Fruit fly (Drosophila melanogaster) whole organism, adult: ENCODE results near the gene Prestin.

Experiments
- CG11617 ChIP-seq: fragments of 200-800 bp; sonication (Bioruptor generic); optimal IDR thresholded peaks from 2 replicates; lab custom pipeline; 2017; ENCODE audit warnings: mild to moderate bottlenecking, missing biosample characterization, missing genetic modification reagents, missing genetic modification characterization
- CG12768 ChIP-seq: fragments of 200-800 bp; sonication (Bioruptor generic); optimal IDR thresholded peaks from 2 replicates; lab custom pipeline; 2017; ENCODE audit warnings: missing biosample characterization, missing genetic modification characterization, mild to moderate bottlenecking, moderate library complexity, missing genetic modification reagents
- CG14711 ChIP-seq: fragments of 200-800 bp; sonication (Bioruptor generic); optimal IDR thresholded peaks from 2 replicates; lab custom pipeline; 2018; ENCODE audit warnings: missing biosample characterization, mild to moderate bottlenecking, missing genetic modification characterization, moderate library complexity
- CG1620 ChIP-seq: fragments of 200-800 bp; sonication (Bioruptor generic); optimal IDR thresholded peaks from 2 replicates; lab custom pipeline; 2016; ENCODE audit warnings: missing biosample characterization, missing genetic modification characterization
- CG33017 ChIP-seq: fragments of 200-800 bp; sonication (Bioruptor generic); optimal IDR thresholded peaks from 2 replicates; lab custom pipeline; 2018; ENCODE audit warnings: missing biosample characterization, mild to moderate bottlenecking, missing genetic modification characterization, moderate library complexity
- CG5204 ChIP-seq: fragments of 200-800 bp; sonication (Bioruptor generic); optimal IDR thresholded peaks from 2 replicates; lab custom pipeline; 2016; ENCODE audit warnings: missing biosample characterization, missing genetic modification characterization
- CG7045 ChIP-seq: fragments of 200-800 bp; sonication (Bioruptor generic); optimal IDR thresholded peaks from 2 replicates; lab custom pipeline; 2017; ENCODE audit warnings: missing biosample characterization, mild to moderate bottlenecking, missing genetic modification characterization
- CG7101 ChIP-seq: fragments of 200-800 bp; sonication (Bioruptor generic); optimal IDR thresholded peaks from 2 replicates; lab custom pipeline; 2018; ENCODE audit warnings: missing biosample characterization, mild to moderate bottlenecking, missing genetic modification characterization, moderate library complexity
- Clk ChIP-seq: fragments of 200-800 bp; sonication (Bioruptor generic); optimal IDR thresholded peaks from 2 replicates; lab custom pipeline; 2017; ENCODE audit warnings: missing biosample characterization, missing genetic modification characterization
- Crg-1 ChIP-seq: fragments of 200-800 bp; sonication (Bioruptor generic); optimal IDR thresholded peaks from 2 replicates; lab custom pipeline; 2016; ENCODE audit warnings: missing biosample characterization, missing genetic modification characterization
- Hr96 ChIP-seq: fragments of 200-800 bp; sonication (Bioruptor generic); optimal IDR thresholded peaks from 2 replicates; lab custom pipeline; 2016; ENCODE audit warnings: missing biosample characterization, missing genetic modification characterization
- Mnt ChIP-seq: fragments of 200-800 bp; sonication (Bioruptor generic); optimal IDR thresholded peaks from 2 replicates; lab custom pipeline; 2016; ENCODE audit warnings: missing biosample characterization, mild to moderate bottlenecking, missing genetic modification characterization
- bab1 ChIP-seq: fragments of 200-800 bp; sonication (Bioruptor generic); optimal IDR thresholded peaks from 3 replicates; lab custom pipeline; 2019; ENCODE audit warnings: missing biosample characterization, mild to moderate bottlenecking, missing genetic modification characterization, moderate library complexity
- cic ChIP-seq: fragments of 200-800 bp; sonication (Bioruptor generic); optimal IDR thresholded peaks from 2 replicates; lab custom pipeline; 2017; ENCODE audit warnings: missing biosample characterization, mild to moderate bottlenecking, missing genetic modification characterization, moderate library complexity
- cnc ChIP-seq, 2 experiments: fragments of >200 bp; optimal IDR thresholded peaks; 2 replicates each; lab custom pipeline; 2017
- kay ChIP-seq: fragments of 200-800 bp; sonication (Bioruptor generic); peaks from one replicate; lab custom pipeline; 2016; ENCODE audit warnings: missing biosample characterization, missing genetic modification characterization, borderline replicate concordance
- ovo ChIP-seq: fragments of 200-800 bp; sonication (Bioruptor generic); optimal IDR thresholded peaks from 2 replicates; lab custom pipeline; 2016; ENCODE audit warnings: missing biosample characterization, missing genetic modification characterization
- pad ChIP-seq: fragments of 200-800 bp; sonication (Bioruptor generic); optimal IDR thresholded peaks from 3 replicates; lab custom pipeline; 2017; ENCODE audit warnings: missing biosample characterization, missing genetic modification characterization, mild to moderate bottlenecking, moderate library complexity, missing genetic modification reagents
- tj ChIP-seq: fragments of 200-800 bp; sonication (Bioruptor generic); optimal IDR thresholded peaks from 3 replicates; lab custom pipeline; 2017; ENCODE audit warnings: missing biosample characterization, mild to moderate bottlenecking, missing genetic modification characterization, moderate library complexity
- toe ChIP-seq: fragments of 200-800 bp; sonication (Bioruptor generic); optimal IDR thresholded peaks from 2 replicates; lab custom pipeline; 2016; ENCODE audit warnings: missing biosample characterization, missing genetic modification characterization

Gene Prestin

dm6 chr3L:17942449-17942848, 34.8 kb upstream of the Prestin start:
- TF ChIP-seq pad (GFP tag; lab: Kevin White, UChicago) (no peak), CG12768 (GFP tag; lab: Kevin White, UChicago) (no peak), bab1 (no peak), CG11617 (no peak), CG33017 (tag; lab: Kevin White, UChicago) (no peak), CG14711 (no peak), Hr96 (no peak), kay (no peak), Mnt (no peak), CG7045 (no peak), Clk (no peak), cic (no peak), CG7101 (no peak)

DNA sequence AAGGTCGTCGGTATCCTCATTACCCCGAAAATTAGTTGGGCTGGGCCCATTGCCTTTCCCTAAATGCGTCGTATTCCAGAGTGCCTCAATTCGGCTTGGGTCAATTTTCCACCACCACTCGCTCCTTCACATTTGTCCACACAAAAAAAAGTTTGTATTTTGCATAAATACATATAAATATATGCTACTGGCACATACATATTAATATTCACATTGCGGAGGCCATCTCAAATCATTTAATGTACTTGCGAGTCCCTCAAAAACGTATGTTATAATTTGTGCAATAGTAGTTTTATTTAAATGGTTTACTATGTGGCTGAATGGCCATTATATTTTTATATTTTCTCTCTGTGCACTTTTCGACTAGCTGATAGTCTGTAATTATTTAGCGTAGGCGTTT, 34.0 kb upstream of the Prestin start:
- no peak for TF ChIP-seq bab1
- TF ChIP-seq CG14711 = no peak
- no peak for TF ChIP-seq ovo (GFP tag; lab: Kevin White, UChicago)
- TF ChIP-seq Mnt = no peak
- TF ChIP-seq Crg-1 = no peak
- no peak for TF ChIP-seq CG12768 (GFP tag; lab: Kevin White, UChicago)
- no peak for TF ChIP-seq cnc (optimal IDR thresholded peaks at IDR 0.05; lab: Kevin White, UChicago)
- TF ChIP-seq toe = no peak
- TF ChIP-seq CG7101 = no peak
- TF ChIP-seq cic = no peak
- TF ChIP-seq tj (GFP tag; lab: Kevin White, UChicago) = no peak
- TF ChIP-seq CG5204 (GFP tag; lab: Kevin White, UChicago) = no peak
- TF ChIP-seq CG33017 (tag; lab: Kevin White, UChicago) = no peak
- TF ChIP-seq CG1620 (GFP tag; lab: Kevin White, UChicago) = no peak
- no peak for TF ChIP-seq pad (GFP tag; lab: Kevin White, UChicago)
- TF ChIP-seq CG11617 = no peak
- TF ChIP-seq Clk = no peak

DNA sequence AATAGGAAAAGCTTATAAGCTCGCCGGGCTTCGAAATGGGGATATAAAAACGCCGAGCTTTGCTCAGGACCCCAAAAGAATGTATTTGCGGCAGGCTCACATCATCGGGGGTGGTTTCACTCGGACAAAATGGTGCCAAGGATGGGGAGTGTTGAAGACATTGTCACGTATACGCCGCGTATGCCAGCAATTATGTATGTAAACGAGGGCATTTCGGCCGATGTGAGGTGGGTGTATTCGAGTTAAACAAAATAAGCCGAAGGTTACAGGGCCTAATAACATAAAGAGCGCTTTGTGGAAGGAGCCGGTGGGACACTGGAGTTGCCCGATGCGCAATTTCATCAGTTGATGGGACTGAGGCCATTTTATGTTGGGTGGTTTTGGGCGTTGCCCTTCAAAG, 33.4 kb upstream of the Prestin start:
- TF ChIP-seq CG7101 (no peak), bab1 (no peak), CG7045 (no peak)

dm6 chr3L:17939649-17940048, 32.0 kb upstream of the Prestin start:
- peak; percentile 23 for TF ChIP-seq tj (GFP tag; lab: Kevin White, UChicago)
- TF ChIP-seq cic = no peak

- TF ChIP-seq tj (GFP tag; lab: Kevin White, UChicago) (no peak), Hr96 (no peak), CG7045 (no peak), CG5204 (GFP tag; lab: Kevin White, UChicago) (no peak), Mnt (no peak), pad (GFP tag; lab: Kevin White, UChicago) (no peak), cic (no peak), CG33017 (tag; lab: Kevin White, UChicago) (no peak), CG7101 (no peak), toe (no peak), bab1 (no peak), CG12768 (GFP tag; lab: Kevin White, UChicago) (no peak), Clk (no peak), CG11617 (no peak), CG1620 (GFP tag; lab: Kevin White, UChicago) (no peak), cnc (optimal IDR thresholded peaks at IDR 0.05; lab: Kevin White, UChicago) (no peak), CG14711 (no peak)
Observed at dm6 chr3L:17938622-17939021, 31.0 kb upstream of the Prestin start.

DNA sequence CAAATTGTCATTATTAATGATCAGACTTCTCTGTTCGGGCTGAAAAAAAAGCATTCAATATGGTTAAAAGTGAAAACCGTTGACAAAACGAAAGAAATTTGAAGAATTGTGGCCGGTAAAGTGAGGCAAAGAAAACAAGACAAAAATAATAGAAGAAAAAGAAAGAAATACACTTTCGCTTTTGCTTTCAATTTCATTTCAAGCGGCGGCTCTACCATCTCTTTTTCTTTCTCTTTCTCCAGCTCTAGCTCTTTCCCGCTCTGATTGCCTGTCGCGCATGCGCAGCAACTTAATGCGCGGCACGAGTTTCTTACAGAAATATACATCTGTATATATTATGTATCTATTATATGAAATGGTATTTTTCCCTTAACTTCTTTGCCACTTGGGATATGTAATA, 29.7 kb upstream of the Prestin start:
- no peak for TF ChIP-seq cnc (optimal IDR thresholded peaks at IDR 0.05; lab: Kevin White, UChicago)
- TF ChIP-seq CG5204 (GFP tag; lab: Kevin White, UChicago) = no peak
- no peak for TF ChIP-seq CG7045
- TF ChIP-seq Crg-1 = no peak
- TF ChIP-seq Mnt = no peak
- no peak for TF ChIP-seq CG12768 (GFP tag; lab: Kevin White, UChicago)
- TF ChIP-seq Hr96 = no peak
- TF ChIP-seq CG33017 (tag; lab: Kevin White, UChicago) = no peak

dm6 chr3L:17935032-17935431, 27.4 kb upstream of the Prestin start:
- TF ChIP-seq Crg-1 = no peak
- TF ChIP-seq CG1620 (GFP tag; lab: Kevin White, UChicago) = no peak
- no peak for TF ChIP-seq Hr96
- no peak for TF ChIP-seq kay

dm6 chr3L:17933788-17934318, 26.2 kb upstream of the Prestin start:
- TF ChIP-seq tj (GFP tag; lab: Kevin White, UChicago) (peak; percentile 96), Hr96 (no peak), toe (no peak), CG5204 (GFP tag; lab: Kevin White, UChicago) (no peak), ovo (GFP tag; lab: Kevin White, UChicago) (no peak), cic (no peak), CG7045 (no peak), CG7101 (no peak)

- TF ChIP-seq CG12768 (GFP tag; lab: Kevin White, UChicago) = peak; percentile 93
- TF ChIP-seq bab1 = no peak
- TF ChIP-seq CG33017 (tag; lab: Kevin White, UChicago) = peak; percentile 8
- TF ChIP-seq tj (GFP tag; lab: Kevin White, UChicago) = peak; percentile 97
- TF ChIP-seq Mnt = no peak
- peak; percentile 5 for TF ChIP-seq Clk
Observed at dm6 chr3L:17933065-17933464, 25.5 kb upstream of the Prestin start.
